Worm (Caenorhabditis elegans): ENCODE data around the gene cfp-1.

Gene cfp-1

DNA sequence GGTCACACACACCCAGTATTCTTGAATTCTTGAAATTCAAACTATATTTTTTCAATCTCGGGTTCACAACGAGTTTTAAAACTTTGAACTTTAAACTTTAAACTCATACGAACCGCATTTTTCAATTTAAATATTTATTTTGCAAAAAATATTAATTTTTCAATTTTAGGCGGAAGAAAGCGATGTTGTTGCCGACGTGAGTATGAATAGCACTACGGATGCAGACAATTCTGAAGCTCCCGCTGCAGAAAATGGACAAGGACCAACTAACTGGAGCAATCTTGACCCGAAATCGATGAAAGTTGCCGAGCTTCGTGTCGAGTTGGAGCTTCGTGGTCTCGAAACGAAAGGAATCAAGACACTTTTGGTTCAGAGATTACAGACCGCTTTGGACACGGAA lies 2.8 kb upstream of the cfp-1 start:
- no peak for TF ChIP-seq unc-62 (GFP tag; optimal IDR thresholded peaks at IDR 0.05)

DNA sequence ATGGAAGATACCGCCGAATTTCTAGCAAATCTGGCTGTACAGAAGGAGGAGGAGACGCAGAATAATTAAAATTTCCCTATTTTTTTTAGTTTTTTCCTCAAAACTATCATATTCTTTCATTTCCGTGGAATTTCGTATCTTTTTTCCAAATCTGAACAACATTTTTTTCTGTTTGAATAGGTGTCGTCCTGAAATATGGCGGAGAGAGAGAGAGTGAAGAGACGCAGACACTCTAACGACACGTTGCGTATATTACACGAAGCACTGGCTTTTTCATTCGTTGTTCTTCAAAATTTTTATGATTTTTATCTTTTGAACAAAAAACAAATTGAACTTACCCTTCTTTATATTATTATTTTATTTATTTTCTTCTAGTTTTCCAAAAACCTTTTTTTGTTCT lies 5.7 kb downstream of the cfp-1 start:
- no peak for TF ChIP-seq unc-62 (GFP tag; optimal IDR thresholded peaks at IDR 0.05)

ce11 chrIV:14083505-14083904 lies 6.3 kb downstream of the cfp-1 start, which contains the start of gene F52B11.2:
TSS of gene F52B11.2 (plus strand) at chrIV:14083568.
- TF ChIP-seq unc-62 (GFP tag; optimal IDR thresholded peaks at IDR 0.05), result no peak

DNA sequence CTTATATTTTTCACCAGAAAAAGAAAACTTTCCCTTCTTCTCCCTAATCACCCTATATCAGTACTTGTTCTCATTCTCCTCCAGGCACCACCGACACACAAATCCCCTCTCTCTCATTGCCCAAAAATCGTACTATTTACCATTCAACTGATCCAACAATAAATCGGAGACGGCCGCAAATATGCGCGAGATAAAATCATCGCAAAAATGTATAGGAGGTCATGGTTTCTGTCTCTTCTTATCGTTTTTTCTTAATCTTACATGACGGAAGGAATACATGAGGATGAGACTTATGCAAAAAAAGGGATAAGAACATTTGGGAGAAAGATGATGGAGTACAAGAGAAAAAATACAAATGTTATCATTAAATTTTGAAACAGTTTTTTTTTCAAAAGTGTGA lies 9.2 kb downstream of the cfp-1 start:
- TF ChIP-seq unc-62 (GFP tag; optimal IDR thresholded peaks at IDR 0.05), result no peak

ce11 chrIV:14089749-14090148 lies 12.5 kb downstream of the cfp-1 start:
- no peak for TF ChIP-seq unc-62 (GFP tag; optimal IDR thresholded peaks at IDR 0.05)

DNA sequence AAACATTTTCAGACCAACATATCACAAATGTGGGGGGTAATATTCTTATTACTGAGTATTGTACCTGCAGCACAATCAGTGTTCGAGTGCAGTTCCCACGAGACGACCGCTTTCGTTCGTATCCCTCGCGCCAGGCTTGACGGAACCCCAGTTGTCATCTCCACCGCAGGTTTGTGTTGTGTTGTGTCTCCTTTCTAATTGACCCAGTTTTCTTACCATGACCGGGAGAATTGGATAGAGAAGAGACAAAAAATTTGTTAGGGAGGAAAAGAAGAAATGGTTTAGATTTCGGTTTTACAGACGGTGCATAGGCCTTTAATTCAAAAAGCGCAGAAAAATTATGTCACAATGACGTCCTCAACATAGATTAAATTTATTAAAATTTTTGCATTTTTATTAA lies 14.0 kb downstream of the cfp-1 start, which contains the start of gene noah-2:
Gene noah-2 (plus strand): TSS at position 13 of the 400 bp plus-strand sequence.
- no peak for TF ChIP-seq unc-62 (GFP tag; optimal IDR thresholded peaks at IDR 0.05)

ce11 chrIV:14098540-14099098 lies 21.4 kb downstream of the cfp-1 start:
- no peak for TF ChIP-seq unc-62 (GFP tag; optimal IDR thresholded peaks at IDR 0.05)

DNA sequence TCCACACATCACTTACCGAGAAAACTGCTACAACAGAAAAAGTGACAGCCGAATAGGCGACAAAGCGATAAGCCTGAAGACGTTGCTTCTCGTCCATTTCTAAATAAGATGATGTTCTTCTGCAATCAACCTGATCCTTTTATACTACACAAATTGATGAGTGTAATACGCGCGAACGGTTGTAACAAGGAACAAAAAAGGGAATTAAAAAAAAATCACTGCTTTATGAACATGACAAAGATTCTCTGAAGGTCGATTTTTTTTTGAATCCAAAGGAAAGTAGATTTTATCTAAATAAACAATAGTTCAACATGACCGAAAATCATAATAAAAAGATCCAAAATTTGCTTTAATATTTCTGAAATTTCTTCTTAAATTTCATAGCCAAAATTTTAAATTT lies 22.0 kb downstream of the cfp-1 start, which contains the start of gene col-133:
Gene col-133 (minus strand): TSS at position 101 of the 400 bp plus-strand sequence.
- no peak for TF ChIP-seq unc-62 (GFP tag; optimal IDR thresholded peaks at IDR 0.05)

DNA sequence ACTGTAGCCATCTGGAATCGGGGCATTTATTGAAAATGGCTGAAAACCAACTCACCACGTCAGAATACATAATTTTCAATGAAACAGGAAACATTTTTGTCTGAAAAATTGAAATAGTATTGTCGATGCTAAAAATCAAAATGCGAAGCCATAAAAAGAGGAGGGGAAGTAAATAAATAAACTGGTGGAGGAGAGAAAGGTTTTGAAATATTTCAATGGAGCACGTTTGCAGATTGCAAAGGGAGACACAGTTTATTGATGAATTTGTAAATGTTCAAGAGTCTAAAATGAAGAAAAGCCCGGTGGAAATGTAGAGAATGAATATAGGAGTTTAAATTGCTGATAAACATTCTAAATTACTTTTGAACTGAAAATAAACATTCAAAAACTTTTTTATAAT lies 25.8 kb downstream of the cfp-1 start, which contains the start of gene F52B11.5:
Gene F52B11.5 (minus strand): TSS at position 178 of the 400 bp plus-strand sequence.
- no peak for TF ChIP-seq unc-62 (GFP tag; optimal IDR thresholded peaks at IDR 0.05)

DNA sequence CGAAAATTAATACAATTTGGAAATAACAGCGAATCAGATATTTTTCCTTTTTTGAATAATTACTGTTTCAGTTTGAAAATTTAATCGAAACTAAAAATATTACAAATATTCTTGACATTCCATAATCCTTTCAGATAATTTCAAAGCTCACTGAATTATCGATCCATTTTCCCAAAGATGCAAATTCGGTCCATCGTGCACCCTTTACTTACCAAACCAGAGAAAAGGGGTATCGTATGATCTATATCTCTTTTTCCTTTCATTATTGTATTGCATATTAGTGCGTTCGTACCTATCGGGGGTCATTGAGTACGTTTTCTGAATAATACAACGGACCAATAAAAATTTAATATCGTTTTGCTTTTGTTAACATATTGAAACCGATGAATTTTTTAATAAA lies 27.5 kb downstream of the cfp-1 start:
- no peak for TF ChIP-seq unc-62 (GFP tag; optimal IDR thresholded peaks at IDR 0.05)

ce11 chrIV:14106274-14106673 lies 29.0 kb downstream of the cfp-1 start, which contains the start of gene ins-34:
TSS of gene ins-34 (plus strand) at chrIV:14106574.
- no peak for TF ChIP-seq unc-62 (GFP tag; optimal IDR thresholded peaks at IDR 0.05)

- TF ChIP-seq unc-62 (GFP tag; optimal IDR thresholded peaks at IDR 0.05), result no peak
Measured at ce11 chrIV:14107647-14108046, 30.4 kb downstream of the cfp-1 start.

DNA sequence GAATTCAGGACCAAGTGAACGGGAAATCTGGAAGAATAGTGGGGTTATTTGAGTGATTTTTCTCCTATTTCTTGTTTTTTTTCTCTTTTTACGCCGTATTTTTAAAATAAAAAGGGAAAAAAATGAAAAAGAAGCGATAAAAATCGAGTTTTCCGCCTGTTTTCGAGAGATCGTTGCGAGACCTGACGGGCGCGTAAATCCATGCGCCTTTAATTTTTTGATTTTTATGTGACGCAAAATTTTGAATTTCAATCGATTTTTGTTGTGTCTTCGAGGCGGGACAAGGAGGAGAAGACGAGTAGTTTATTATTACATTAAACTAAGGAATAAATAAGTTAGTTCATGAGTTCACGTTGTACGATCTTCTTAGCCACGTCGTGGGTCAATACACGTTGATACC lies 36.4 kb downstream of the cfp-1 start:
- TF ChIP-seq unc-62 (GFP tag; optimal IDR thresholded peaks at IDR 0.05), result no peak

DNA sequence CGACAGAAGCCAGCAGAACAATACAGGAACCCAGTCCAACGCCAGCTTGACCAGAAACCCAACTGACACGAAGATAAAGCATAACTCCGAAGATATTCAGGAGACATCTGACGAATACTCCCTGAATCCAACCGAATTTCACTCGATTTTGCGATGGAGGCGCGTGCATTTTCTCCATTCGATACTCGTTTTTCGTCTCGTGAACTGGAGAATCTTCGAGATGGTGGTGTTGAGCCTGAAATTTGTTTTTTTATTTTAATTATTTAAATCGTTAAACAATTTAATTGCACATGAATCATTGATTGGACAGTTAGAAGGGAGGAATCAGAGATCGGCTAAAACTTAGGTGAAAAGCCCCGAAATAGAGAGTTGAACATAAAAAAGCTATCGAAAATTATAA lies 37.1 kb downstream of the cfp-1 start:
- no peak for TF ChIP-seq unc-62 (GFP tag; optimal IDR thresholded peaks at IDR 0.05)

- no peak for TF ChIP-seq unc-62 (GFP tag; optimal IDR thresholded peaks at IDR 0.05)
Measured at ce11 chrIV:14115045-14115444, 37.8 kb downstream of the cfp-1 start.

ce11 chrIV:14115556-14115955 lies 38.3 kb downstream of the cfp-1 start:
- TF ChIP-seq unc-62 (GFP tag; optimal IDR thresholded peaks at IDR 0.05), result no peak

DNA sequence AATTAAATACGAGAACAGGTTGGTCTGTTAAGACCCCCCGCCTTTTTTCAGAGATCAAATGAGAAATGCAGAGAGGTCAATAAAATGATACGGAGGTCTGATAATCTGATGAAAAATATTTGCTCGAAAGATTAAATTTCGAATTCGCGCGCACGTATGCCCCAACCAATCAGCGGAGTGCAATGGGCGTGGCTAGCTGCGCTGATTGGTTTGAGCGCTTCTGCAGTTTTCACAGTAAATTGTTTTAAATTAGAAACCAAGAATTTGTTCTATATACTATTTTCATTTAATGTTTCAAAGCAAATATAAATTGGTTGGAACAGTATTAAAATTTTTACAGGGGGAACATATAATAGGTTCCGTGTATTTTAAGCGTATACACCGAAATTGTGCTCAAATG lies 42.1 kb downstream of the cfp-1 start:
- TF ChIP-seq unc-62 (GFP tag; optimal IDR thresholded peaks at IDR 0.05), result no peak

ce11 chrIV:14123956-14124355 lies 46.7 kb downstream of the cfp-1 start, which contains the start of gene nkcc-1:
TSS of gene nkcc-1 (minus strand) at chrIV:14124056.
- no peak for TF ChIP-seq unc-62 (GFP tag; optimal IDR thresholded peaks at IDR 0.05)
